Worm (Caenorhabditis elegans) whole organism, L4/young adult: ENCODE data around the gene ZK418.10.

Experiments used
- W03F9.2 ChIP-seq: fragments of 150-350 bp; optimal IDR thresholded peaks from 2 replicates; lab custom pipeline; 2014; ENCODE audit warnings: missing biosample characterization, missing genetic modification characterization
- dao-5 ChIP-seq: sonication (generic microtip); optimal IDR thresholded peaks from 2 replicates; lab custom pipeline; 2016; ENCODE audit warnings: missing genotype, missing genetic modification characterization, moderate library complexity, missing compliant biosample characterization

- TF ChIP-seq W03F9.2 (tag; lab: Kevin White, UChicago) (no peak), dao-5 (no peak)
Observed at ce11 chrIII:7100001-7100400, 9.5 kb upstream of the ZK418.10 start, which contains the start of gene ZK418.11.
